Worm (Caenorhabditis elegans): ENCODE measurements around the gene sec-3.

DNA sequence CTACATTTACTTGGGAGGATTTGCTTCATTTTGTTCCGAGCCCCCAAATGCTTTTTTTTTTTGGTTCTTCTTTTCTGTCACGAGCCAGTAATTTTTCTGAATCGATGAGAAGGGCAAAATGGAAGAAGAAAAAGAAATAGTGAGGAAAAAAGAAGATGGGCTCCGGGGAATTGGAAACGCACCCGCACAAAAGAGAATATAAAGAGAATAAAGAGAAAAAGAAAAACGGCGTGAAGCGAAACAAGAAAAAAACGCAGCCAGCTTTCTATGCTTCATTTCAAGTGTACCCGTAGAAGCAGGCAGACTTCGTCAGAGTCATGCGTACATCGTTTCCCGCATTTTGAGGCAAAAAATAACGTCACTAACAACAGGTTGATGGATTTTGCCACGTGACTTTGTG is 11.4 kb upstream of the sec-3 start:
- no peak for TF ChIP-seq hmg-20 (GFP tag; IDR thresholded peaks at IDR 0.05)
- no peak for TF ChIP-seq unc-130 (GFP tag; optimal IDR thresholded peaks at IDR 0.05)

All from whole organism, young adult.